Worm (Caenorhabditis elegans) whole organism, L4 larva: ENCODE data around the gene ttr-47.

Experiments
- daf-19 ChIP-seq: fragments of 200-800 bp; sonication (Bioruptor generic); conservative IDR thresholded peaks from 2 replicates; pipeline ENCODE4 v1.3.6; 2022; ENCODE audit warnings: missing genetic modification characterization, missing compliant biosample characterization
- madf-5 ChIP-seq, 2 experiments: fragments of 200-800 bp; sonication (Bioruptor generic); IDR thresholded peaks; 2 replicates each; pipeline ENCODE4 v1.3.6; 2022; ENCODE audit warnings: missing compliant biosample characterization in 2 of 2, missing genetic modification characterization in 2 of 2
- nhr-6 ChIP-seq: fragments of 150-350 bp; optimal IDR thresholded peaks from 2 replicates; lab custom pipeline; 2014; ENCODE audit warnings: missing biosample characterization, missing genetic modification characterization
- tra-1 ChIP-seq: fragments of 200-800 bp; sonication (Bioruptor generic); IDR thresholded peaks from 2 replicates; pipeline ENCODE4 v1.3.6; 2022; ENCODE audit warnings: missing genetic modification reagents, missing genetic modification characterization, missing compliant biosample characterization
- vab-7 ChIP-seq: fragments of 200-800 bp; sonication (Bioruptor generic); IDR thresholded peaks from 2 replicates; pipeline ENCODE4 v1.3.6; 2022; ENCODE audit warnings: missing genetic modification reagents, missing genetic modification characterization, missing compliant biosample characterization
- ztf-11 ChIP-seq: fragments of 150-350 bp; optimal IDR thresholded peaks from 2 replicates; lab custom pipeline; 2014; ENCODE audit warnings: missing biosample characterization, missing genetic modification characterization

DNA sequence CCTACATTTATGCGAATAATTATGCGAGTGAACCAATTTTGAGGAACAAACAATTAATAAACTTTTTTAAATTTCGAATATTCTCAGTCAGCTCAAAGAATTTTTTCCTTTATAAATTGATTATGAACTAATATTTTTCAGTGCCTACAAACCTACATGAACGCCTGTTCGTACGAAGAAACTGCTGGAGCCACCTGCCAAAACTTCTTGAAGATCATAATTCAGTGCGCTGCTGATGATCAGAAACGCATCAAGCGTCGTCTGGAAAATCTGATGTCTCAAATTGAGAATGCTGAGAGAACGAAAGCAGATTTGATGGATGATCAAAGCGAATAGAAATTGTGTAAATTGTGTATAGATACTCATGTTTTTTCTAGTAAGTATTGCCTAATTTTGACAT, 16.1 kb downstream of the ttr-47 start:
- TF ChIP-seq madf-5 (GFP tag; IDR thresholded peaks at IDR 0.05; lab: Robert Waterston, UW) (0 out of 4 replicates have a peak, but pooled peaks of 1 of the 2 experiments have one; percentile 37), daf-19 (GFP tag; lab: Robert Waterston, UW) (no peak), vab-7 (GFP tag; lab: Robert Waterston, UW) (peak; percentile 18; the same call in 1 of the 2 replicates), nhr-6 (tag; lab: Kevin White, UChicago) (no peak), ztf-11 (tag; lab: Kevin White, UChicago) (no peak), tra-1 (no peak)
